Fruit fly (Drosophila melanogaster): ENCODE measurements around the gene Ras85D.

Ras85D gene

DNA sequence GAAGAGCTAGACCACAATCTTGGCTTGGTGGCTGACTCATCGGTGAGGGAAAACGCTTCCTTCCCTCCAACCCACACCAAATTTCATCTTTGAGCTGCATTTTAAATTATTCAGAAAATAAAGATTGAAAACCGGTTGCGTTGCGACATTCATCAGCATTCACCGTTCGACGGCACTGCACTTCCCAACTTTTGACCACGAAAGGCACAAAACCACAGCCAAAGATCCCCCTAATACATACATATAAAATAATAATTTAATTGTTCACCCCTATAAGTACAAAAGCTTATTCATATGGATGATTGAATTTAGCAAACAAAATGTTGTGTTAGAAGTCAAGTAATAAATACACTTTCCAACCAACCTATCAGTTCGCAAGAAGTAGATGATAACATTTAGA is 13.6 kb downstream of the Ras85D start:
- TF ChIP-seq lola (GFP tag; optimal IDR thresholded peaks at IDR 0.05) (no peak), Hr83 (GFP tag; optimal IDR thresholded peaks at IDR 0.05; ENCODE audit: poor library complexity, severe bottlenecking) (no peak), dl (GFP tag; optimal IDR thresholded peaks at IDR 0.05; ENCODE audit: insufficient read depth in 1 of 2, partially characterized antibody in 2 of 2) (no peak), Myc (optimal IDR thresholded peaks at IDR 0.05) (no peak), CG9705 (GFP tag; optimal IDR thresholded peaks at IDR 0.05) (no peak), Dif (GFP tag; optimal IDR thresholded peaks at IDR 0.05; ENCODE audit: partially characterized antibody) (no peak), Vsx2 (GFP tag; optimal IDR thresholded peaks at IDR 0.05; ENCODE audit: partially characterized antibody) (no peak), OdsH (GFP tag; optimal IDR thresholded peaks at IDR 0.05) (no peak), psq (GFP tag; optimal IDR thresholded peaks at IDR 0.05) (no peak), jim (GFP tag; optimal IDR thresholded peaks at IDR 0.05) (no peak), sv (GFP tag; optimal IDR thresholded peaks at IDR 0.05) (no peak)

DNA sequence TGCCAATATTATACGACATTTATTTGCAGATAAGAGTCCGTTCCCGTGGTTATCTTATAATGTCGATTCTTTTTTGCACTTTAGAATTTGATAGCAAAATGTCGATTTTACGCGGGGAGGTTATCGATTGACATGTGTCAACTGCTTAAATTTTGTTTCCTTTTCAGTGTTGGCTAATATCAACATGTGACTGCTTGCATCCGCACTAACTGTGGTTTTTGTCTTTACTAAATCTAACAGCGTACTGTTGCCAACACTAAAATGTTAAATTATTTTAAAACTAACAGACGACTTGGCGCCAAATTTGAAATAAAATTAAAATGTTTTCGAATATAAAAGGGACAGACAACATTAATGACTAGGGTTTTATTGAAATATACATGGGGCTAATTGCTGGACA is 16.1 kb downstream of the Ras85D start:
- TF ChIP-seq Dif (GFP tag; optimal IDR thresholded peaks at IDR 0.05; ENCODE audit: partially characterized antibody) (no peak), dmrt93B (GFP tag; optimal IDR thresholded peaks at IDR 0.05) (peak; percentile 28), foxo (GFP tag; optimal IDR thresholded peaks at IDR 0.05) (peak in 1 of 2 experiments; percentile 86), CrebA (GFP tag; optimal IDR thresholded peaks at IDR 0.05; ENCODE audit: borderline replicate concordance) (peak; percentile 82), Sp1 (GFP tag; optimal IDR thresholded peaks at IDR 0.05) (peak; percentile 41), Hr83 (GFP tag; optimal IDR thresholded peaks at IDR 0.05; ENCODE audit: poor library complexity, severe bottlenecking) (peak; percentile 78), Mio (GFP tag; optimal IDR thresholded peaks at IDR 0.05) (no peak), dsf (GFP tag; optimal IDR thresholded peaks at IDR 0.05; ENCODE audit: borderline replicate concordance) (peak; percentile 41), Rel (GFP tag; optimal IDR thresholded peaks at IDR 0.05) (no peak), Rel (tag; optimal IDR thresholded peaks at IDR 0.05) (peak; percentile 49), br (GFP tag; optimal IDR thresholded peaks at IDR 0.05) (peak; percentile 77), usp (GFP tag; optimal IDR thresholded peaks at IDR 0.05) (no peak), pan (optimal IDR thresholded peaks at IDR 0.05) (no peak), rgr (GFP tag; optimal IDR thresholded peaks at IDR 0.05) (peak; percentile 71), Myc (optimal IDR thresholded peaks at IDR 0.05) (peak; percentile 74), GATAd (GFP tag; optimal IDR thresholded peaks at IDR 0.05) (no peak), Hr78 (GFP tag; optimal IDR thresholded peaks at IDR 0.05) (no peak), jim (GFP tag; optimal IDR thresholded peaks at IDR 0.05) (no peak), dl (GFP tag; optimal IDR thresholded peaks at IDR 0.05; ENCODE audit: insufficient read depth in 1 of 2, partially characterized antibody in 2 of 2) (no peak), Dfd (GFP tag; optimal IDR thresholded peaks at IDR 0.05) (no peak), N (GFP tag; optimal IDR thresholded peaks at IDR 0.05) (peak; percentile 8), fru (GFP tag; optimal IDR thresholded peaks at IDR 0.05) (peak; percentile 55), woc (GFP tag; optimal IDR thresholded peaks at IDR 0.05) (peak; percentile 18), Abd-B (GFP tag; optimal IDR thresholded peaks at IDR 0.05) (no peak), brk (GFP tag; optimal IDR thresholded peaks at IDR 0.05) (peak; percentile 72), h (GFP tag; optimal IDR thresholded peaks at IDR 0.05) (peak; percentile 78), lola (GFP tag; optimal IDR thresholded peaks at IDR 0.05) (no peak), tai (GFP tag; optimal IDR thresholded peaks at IDR 0.05) (peak; percentile 84), HLH106 (tag; optimal IDR thresholded peaks at IDR 0.05) (peak; percentile 75), Vsx2 (GFP tag; optimal IDR thresholded peaks at IDR 0.05; ENCODE audit: partially characterized antibody) (no peak), Jra (GFP tag; optimal IDR thresholded peaks at IDR 0.05) (peak; percentile 75), sv (GFP tag; optimal IDR thresholded peaks at IDR 0.05) (peak; percentile 60), CG9705 (GFP tag; optimal IDR thresholded peaks at IDR 0.05) (peak; percentile 63), sage (GFP tag; optimal IDR thresholded peaks at IDR 0.05) (peak; percentile 56), Hnf4 (GFP tag; optimal IDR thresholded peaks at IDR 0.05) (peak; percentile 90), OdsH (GFP tag; optimal IDR thresholded peaks at IDR 0.05) (peak; percentile 49), ey (GFP tag; optimal IDR thresholded peaks at IDR 0.05) (peak; percentile 68), CG32264 (GFP tag; optimal IDR thresholded peaks at IDR 0.05) (peak; percentile 42), psq (GFP tag; optimal IDR thresholded peaks at IDR 0.05) (peak; percentile 42)

All from whole organism, wandering third instar larva.